Worm (Caenorhabditis elegans): ENCODE measurements around the gene asg-2.

DNA sequence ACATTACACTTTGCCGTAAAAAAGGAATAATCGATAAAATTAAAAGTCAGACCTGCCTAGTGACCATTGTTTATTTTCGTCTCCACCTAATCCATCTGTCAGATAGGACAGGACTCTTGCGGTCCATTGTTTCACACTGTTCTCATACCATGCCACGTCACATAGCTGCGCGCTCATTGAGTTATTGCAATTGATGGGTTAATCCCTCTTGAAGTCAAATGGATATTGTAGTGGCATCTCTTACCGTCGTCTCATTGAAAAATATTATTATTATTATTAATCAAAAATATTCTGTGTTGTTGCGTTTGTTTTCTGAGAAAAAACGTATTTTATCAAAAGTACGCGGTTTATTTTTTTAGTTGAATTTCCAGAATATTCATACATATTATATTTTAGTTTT, 47.1 kb downstream of the asg-2 start:
- no peak for TF ChIP-seq mep-1 (tag; optimal IDR thresholded peaks at IDR 0.05)
- TF ChIP-seq lin-13 (tag; optimal IDR thresholded peaks at IDR 0.05) = no peak
- TF ChIP-seq lsy-2 (tag; optimal IDR thresholded peaks at IDR 0.05) = no peak
- no peak for TF ChIP-seq unc-62 (GFP tag; optimal IDR thresholded peaks at IDR 0.05)
